Worm (Caenorhabditis elegans): ENCODE measurements around the gene pcp-1.
A peak's percentile ranks its signal among the peaks of the same experiment; 100 is the strongest.

The pcp-1 gene

ce11 chrIII:7758562-7758961, at the start of gene pcp-1 (continued):
- TF ChIP-seq mxl-3 (GFP tag; optimal IDR thresholded peaks at IDR 0.05) (peak; percentile 26), vab-7 (GFP tag; IDR thresholded peaks at IDR 0.05) (no peak), ZK546.5 (tag; optimal IDR thresholded peaks at IDR 0.05) (no peak), nhr-6 (tag; optimal IDR thresholded peaks at IDR 0.05) (peak; percentile 43), tra-1 (GFP tag; IDR thresholded peaks at IDR 0.05) (peak; percentile 85), dve-1 (tag; optimal IDR thresholded peaks at IDR 0.05; ENCODE audit: insufficient read depth) (peak; percentile 93), mxl-2 (GFP tag; conservative IDR thresholded peaks at IDR 0.05) (0 out of 2 replicates have a peak, but pooled peaks have one; percentile 22)

ce11 chrIII:7709391-7709790, 49.3 kb upstream of the pcp-1 start, which contains the start of gene lin-13:
lin-13 (minus strand) TSS chrIII:7709491.
- TF ChIP-seq madf-9 (GFP tag; conservative IDR thresholded peaks at IDR 0.05), result no peak
- TF ChIP-seq tag-97 (GFP tag; IDR thresholded peaks at IDR 0.05), result no peak
- TF ChIP-seq ceh-32 (tag; optimal IDR thresholded peaks at IDR 0.05; ENCODE audit: poor library complexity), result no peak

ce11 chrIII:7710066-7710465, 48.6 kb upstream of the pcp-1 start:
- peak; percentile 30 for TF ChIP-seq ceh-28 (tag; optimal IDR thresholded peaks at IDR 0.05)
- peak in 1 of 2 experiments; percentile 64 for TF ChIP-seq unc-62 (GFP tag; optimal IDR thresholded peaks at IDR 0.05 in 1 of 2)
- no peak for TF ChIP-seq unc-62 (tag; optimal IDR thresholded peaks at IDR 0.05)
- TF ChIP-seq hlh-11 (tag; optimal IDR thresholded peaks at IDR 0.05), result peak; percentile 73
- TF ChIP-seq php-3 (GFP tag; IDR thresholded peaks at IDR 0.05), result 0 out of 2 replicates have a peak, but pooled peaks have one; percentile 36
- TF ChIP-seq madf-9 (GFP tag; conservative IDR thresholded peaks at IDR 0.05), result 0 out of 2 replicates have a peak, but pooled peaks have one; percentile 34
- TF ChIP-seq nhr-25 (tag; optimal IDR thresholded peaks at IDR 0.05; ENCODE audit: borderline replicate concordance, insufficient read depth), result peak; percentile 55
- TF ChIP-seq lin-1 (GFP tag; IDR thresholded peaks at IDR 0.05), result 0 out of 2 replicates have a peak, but pooled peaks have one; percentile 26
- peak; percentile 88 for TF ChIP-seq mep-1 (tag; optimal IDR thresholded peaks at IDR 0.05)
- TF ChIP-seq dpl-1 (GFP tag; optimal IDR thresholded peaks at IDR 0.05), result peak; percentile 61
- TF ChIP-seq F10B5.3 (tag; optimal IDR thresholded peaks at IDR 0.05), result no peak
- peak; percentile 80 for TF ChIP-seq hmg-1.1 (GFP tag; IDR thresholded peaks at IDR 0.05)
- no peak for TF ChIP-seq nhr-41 (GFP tag; IDR thresholded peaks at IDR 0.05)
- peak; percentile 99 for TF ChIP-seq lin-13 (GFP tag; optimal IDR thresholded peaks at IDR 0.05)
- TF ChIP-seq T26A8.4 (GFP tag; IDR thresholded peaks at IDR 0.05), result 0 out of 2 replicates have a peak, but pooled peaks have one; percentile 13
- no peak for TF ChIP-seq daf-16 (GFP tag; optimal IDR thresholded peaks at IDR 0.05)
- peak; percentile 66 for TF ChIP-seq daf-16 (tag; optimal IDR thresholded peaks at IDR 0.05)
- TF ChIP-seq nhr-6 (tag; optimal IDR thresholded peaks at IDR 0.05), result peak; percentile 91
- 0 out of 2 replicates have a peak, but pooled peaks have one; percentile 27 for TF ChIP-seq egl-43 (GFP tag; IDR thresholded peaks at IDR 0.05)
- TF ChIP-seq nhr-42 (GFP tag; IDR thresholded peaks at IDR 0.05), result peak; percentile 69; the same call in 1 of the 2 replicates
- peak; percentile 37 for TF ChIP-seq dmd-6 (GFP tag; IDR thresholded peaks at IDR 0.05)
- peak; percentile 13; the same call in 1 of the 2 replicates for TF ChIP-seq vab-7 (GFP tag; IDR thresholded peaks at IDR 0.05)
- TF ChIP-seq lsy-2 (tag; optimal IDR thresholded peaks at IDR 0.05), result peak; percentile 19 to 87
- 0 out of 2 replicates have a peak, but pooled peaks have one; percentile 16 for TF ChIP-seq Y48G9A.11 (GFP tag; IDR thresholded peaks at IDR 0.05)
- TF ChIP-seq ces-1 (GFP tag; optimal IDR thresholded peaks at IDR 0.05), result no peak
- peak; percentile 77 for TF ChIP-seq nhr-11 (tag; optimal IDR thresholded peaks at IDR 0.05)
- 0 out of 2 replicates have a peak, but pooled peaks have one; percentile 6 for TF ChIP-seq daf-19 (GFP tag; conservative IDR thresholded peaks at IDR 0.05)
- peak; percentile 83 for TF ChIP-seq dve-1 (tag; optimal IDR thresholded peaks at IDR 0.05; ENCODE audit: insufficient read depth)
- no peak for TF ChIP-seq ama-1 (optimal IDR thresholded peaks at IDR 0.05)
- peak; percentile 33 for TF ChIP-seq lir-3 (tag; optimal IDR thresholded peaks at IDR 0.05)
- no peak for TF ChIP-seq Y5F2A.4 (GFP tag; optimal IDR thresholded peaks at IDR 0.05)
- peak; percentile 49 for TF ChIP-seq mxl-3 (GFP tag; optimal IDR thresholded peaks at IDR 0.05)
- peak in 1 of 2 experiments; percentile 51 for TF ChIP-seq hif-1 (tag; optimal IDR thresholded peaks at IDR 0.05)
- TF ChIP-seq ctbp-1 (GFP tag; IDR thresholded peaks at IDR 0.05), result 0 out of 2 replicates have a peak, but pooled peaks have one; percentile 57
- peak; percentile 68 for TF ChIP-seq mes-2 (tag; optimal IDR thresholded peaks at IDR 0.05; ENCODE audit: poor library complexity, severe bottlenecking)
- peak; percentile 82 for TF ChIP-seq rbr-2 (tag; optimal IDR thresholded peaks at IDR 0.05)
- TF ChIP-seq nhr-28 (tag; optimal IDR thresholded peaks at IDR 0.05), result peak; percentile 36
- no peak for TF ChIP-seq daf-12 (tag; optimal IDR thresholded peaks at IDR 0.05)
- TF ChIP-seq dmd-8 (GFP tag; IDR thresholded peaks at IDR 0.05), result no peak
- peak; percentile 72 for TF ChIP-seq aha-1 (tag)

Measured in whole organism, L4 larva.